Worm (Caenorhabditis elegans) whole organism, L1 larva: ENCODE measurements around the gene W08G11.3.
A peak's percentile ranks its signal among the peaks of the same experiment; 100 is the strongest.

Source experiments
- C04F5.9 ChIP-seq: sonication (generic microtip); optimal IDR thresholded peaks from 2 replicates; lab custom pipeline; 2016; ENCODE audit warnings: missing genetic modification characterization, missing compliant biosample characterization
- C16A3.4 ChIP-seq: fragments of 150-350 bp; optimal IDR thresholded peaks from 2 replicates; lab custom pipeline; 2014; ENCODE audit warnings: missing biosample characterization, missing genetic modification characterization
- F16B12.6 ChIP-seq: fragments of 150-350 bp; optimal IDR thresholded peaks from 2 replicates; lab custom pipeline; 2014; ENCODE audit warnings: missing biosample characterization, missing genetic modification characterization
- Y116A8C.19 ChIP-seq: sonication (generic microtip); optimal IDR thresholded peaks from 2 replicates; lab custom pipeline; 2016; ENCODE audit warnings: missing compliant biosample characterization, missing genetic modification characterization, borderline replicate concordance
- aha-1 ChIP-seq: fragments of 150-350 bp; optimal IDR thresholded peaks from 2 replicates; lab custom pipeline; 2014; ENCODE audit warnings: missing biosample characterization, missing genetic modification characterization
- alr-1 ChIP-seq: fragments of 200-800 bp; sonication (Bioruptor generic); optimal IDR thresholded peaks from 2 replicates; lab custom pipeline; 2018; ENCODE audit warnings: borderline replicate concordance, mild to moderate bottlenecking, missing genetic modification characterization, missing compliant biosample characterization
- ama-1 ChIP-seq: fragments of 150-350 bp; optimal IDR thresholded peaks from 2 replicates; lab custom pipeline; 2014
- blmp-1 ChIP-seq: fragments of 150-350 bp; optimal IDR thresholded peaks from 2 replicates; lab custom pipeline; 2014; ENCODE audit warnings: missing biosample characterization, missing genetic modification characterization
- ceh-63 ChIP-seq: fragments of 200-800 bp; sonication (Bioruptor generic); optimal IDR thresholded peaks from 2 replicates; lab custom pipeline; 2018; ENCODE audit warnings: mild to moderate bottlenecking, missing genetic modification characterization, missing compliant biosample characterization
- ceh-82 ChIP-seq, 3 experiments: fragments of 150-350 bp in 1 of 3; sonication (generic microtip) in 2 of 3; optimal IDR thresholded peaks; 2 replicates each; lab custom pipeline; 2014 to 2017; ENCODE audit warnings: missing biosample characterization in 3 of 3, missing genetic modification characterization in 3 of 3
- ceh-88 ChIP-seq: fragments of 200-800 bp; sonication (Bioruptor generic); IDR thresholded peaks from 2 replicates; pipeline ENCODE4 v1.3.6; 2022; ENCODE audit warnings: missing genetic modification characterization, missing compliant biosample characterization
- ceh-90 ChIP-seq: sonication (generic microtip); optimal IDR thresholded peaks from 2 replicates; lab custom pipeline; 2016; ENCODE audit warnings: missing genetic modification characterization, missing compliant biosample characterization
- ces-1 ChIP-seq: fragments of 150-350 bp; optimal IDR thresholded peaks from 2 replicates; lab custom pipeline; 2014; ENCODE audit warnings: missing biosample characterization, missing genetic modification reagents, missing genetic modification characterization
- dpl-1 ChIP-seq, 3 experiments: fragments of 150-350 bp in 2 of 3; sonication (generic microtip) in 1 of 3; optimal IDR thresholded peaks; 2 replicates each; lab custom pipeline; 2014 to 2017; ENCODE audit warnings: missing biosample characterization in 3 of 3, missing genetic modification characterization in 3 of 3, missing genetic modification reagents in 3 of 3
- efl-3 ChIP-seq: fragments of 200-800 bp; sonication (Bioruptor generic); optimal IDR thresholded peaks from 2 replicates; lab custom pipeline; 2018; ENCODE audit warnings: mild to moderate bottlenecking, missing genetic modification characterization, missing compliant biosample characterization
- egl-27 ChIP-seq, 2 experiments: fragments of 150-350 bp in 1 of 2; sonication (generic microtip); optimal IDR thresholded peaks; 3 replicates each; lab custom pipeline; 2017 to 2018; ENCODE audit warnings: missing biosample characterization in 2 of 2, missing genetic modification characterization in 2 of 2, missing genetic modification reagents in 2 of 2
- elt-3 ChIP-seq, 6 experiments: fragments of 150-350 bp in 1 of 6; sonication (generic microtip); optimal IDR thresholded peaks; 2 replicates each; lab custom pipeline; 2017 to 2018; ENCODE audit warnings: missing biosample characterization in 6 of 6, missing genetic modification characterization in 6 of 6, inconsistent platforms in 1 of 6
- fkh-8 ChIP-seq: sonication (generic microtip); optimal IDR thresholded peaks from 2 replicates; lab custom pipeline; 2016; ENCODE audit warnings: mild to moderate bottlenecking, missing genetic modification characterization, missing compliant biosample characterization
- fos-1 ChIP-seq: fragments of 150-350 bp; optimal IDR thresholded peaks from 2 replicates; lab custom pipeline; 2014; ENCODE audit warnings: missing biosample characterization, missing genetic modification characterization
- grh-1 ChIP-seq: fragments of 200-800 bp; sonication (Bioruptor generic); IDR thresholded peaks from 2 replicates; pipeline ENCODE4 v1.3.6; 2022; ENCODE audit warnings: missing genetic modification reagents, missing genetic modification characterization, missing compliant biosample characterization
- hlh-17 ChIP-seq: fragments of 200-800 bp; sonication (Bioruptor generic); optimal IDR thresholded peaks from 2 replicates; lab custom pipeline; 2018; ENCODE audit warnings: missing genetic modification characterization, mild to moderate bottlenecking, missing compliant biosample characterization, moderate library complexity, borderline replicate concordance
- hlh-4 ChIP-seq: sonication (generic microtip); optimal IDR thresholded peaks from 2 replicates; lab custom pipeline; 2016; ENCODE audit warnings: mild to moderate bottlenecking, missing genetic modification characterization, missing compliant biosample characterization
- hpl-2 ChIP-seq: fragments of 150-350 bp; optimal IDR thresholded peaks from 2 replicates; lab custom pipeline; 2014; ENCODE audit warnings: missing biosample characterization, missing genetic modification reagents, missing genetic modification characterization
- irx-1 ChIP-seq: sonication (generic microtip); optimal IDR thresholded peaks from 2 replicates; lab custom pipeline; 2016; ENCODE audit warnings: missing genetic modification characterization, missing compliant biosample characterization
- isw-1 ChIP-seq: fragments of 200-800 bp; sonication (Bioruptor generic); IDR thresholded peaks from 2 replicates; pipeline ENCODE4 v1.3.6; 2022; ENCODE audit warnings: missing genetic modification characterization, missing compliant biosample characterization
- jun-1 ChIP-seq: fragments of 150-350 bp; optimal IDR thresholded peaks from 2 replicates; lab custom pipeline; 2014; ENCODE audit warnings: missing biosample characterization, missing genetic modification reagents, missing genetic modification characterization
- lin-15B ChIP-seq: fragments of 150-350 bp; sonication (generic microtip); optimal IDR thresholded peaks from 3 replicates; lab custom pipeline; 2014; ENCODE audit warnings: missing biosample characterization, missing genetic modification characterization
- lin-35 ChIP-seq, 2 experiments: fragments of 150-350 bp; optimal IDR thresholded peaks; 2 replicates each; lab custom pipeline; 2014; ENCODE audit warnings: missing biosample characterization in 2 of 2, missing genetic modification characterization in 2 of 2, missing genetic modification reagents in 2 of 2
- mab-9 ChIP-seq: fragments of 200-800 bp; sonication (Bioruptor generic); IDR thresholded peaks from 2 replicates; pipeline ENCODE4 v1.3.6; 2022; ENCODE audit warnings: missing genetic modification reagents, missing genetic modification characterization, missing compliant biosample characterization
- mdl-1 ChIP-seq, 2 experiments: fragments of 150-350 bp; optimal IDR thresholded peaks; 2 replicates each; lab custom pipeline; 2014 to 2017; ENCODE audit warnings: missing biosample characterization in 2 of 2, missing genetic modification characterization in 2 of 2, inconsistent platforms in 1 of 2
- mef-2 ChIP-seq: fragments of 150-350 bp; optimal IDR thresholded peaks from 2 replicates; lab custom pipeline; 2014; ENCODE audit warnings: missing biosample characterization, missing genetic modification characterization
- mep-1 ChIP-seq: fragments of 150-350 bp; optimal IDR thresholded peaks from 2 replicates; lab custom pipeline; 2014; ENCODE audit warnings: missing biosample characterization, missing genetic modification characterization
- nhr-11 ChIP-seq: fragments of 150-350 bp; optimal IDR thresholded peaks from 2 replicates; lab custom pipeline; 2014; ENCODE audit warnings: missing biosample characterization, missing genetic modification characterization
- nhr-12 ChIP-seq: sonication (generic microtip); optimal IDR thresholded peaks from 2 replicates; lab custom pipeline; 2017; ENCODE audit warnings: missing biosample characterization, missing genetic modification characterization
- nhr-20 ChIP-seq: sonication (generic microtip); optimal IDR thresholded peaks from 2 replicates; lab custom pipeline; 2016; ENCODE audit warnings: mild to moderate bottlenecking, missing genetic modification characterization, missing compliant biosample characterization
- nhr-237 ChIP-seq: fragments of 150-350 bp; optimal IDR thresholded peaks from 2 replicates; lab custom pipeline; 2014; ENCODE audit warnings: missing biosample characterization, missing genetic modification characterization
- nhr-76 ChIP-seq: sonication (generic microtip); optimal IDR thresholded peaks from 2 replicates; lab custom pipeline; 2017; ENCODE audit warnings: missing biosample characterization, missing genetic modification characterization
- nhr-77 ChIP-seq: fragments of 150-350 bp; optimal IDR thresholded peaks from 2 replicates; lab custom pipeline; 2014; ENCODE audit warnings: missing biosample characterization, missing genetic modification characterization
- nhr-84 ChIP-seq: sonication (generic microtip); optimal IDR thresholded peaks from 2 replicates; lab custom pipeline; 2017; ENCODE audit warnings: missing biosample characterization, missing genetic modification characterization
- nhr-85 ChIP-seq: sonication (generic microtip); peaks from one replicate; lab custom pipeline; 2016; ENCODE audit warnings: missing genetic modification characterization, inconsistent platforms, missing compliant biosample characterization
- pag-3 ChIP-seq: sonication (generic microtip); optimal IDR thresholded peaks from 2 replicates; lab custom pipeline; 2017; ENCODE audit warnings: missing genetic modification characterization, mild to moderate bottlenecking, missing compliant biosample characterization, antibody characterized with exemption, borderline replicate concordance; ENCODE audit not compliant: insufficient read depth
- pax-3 ChIP-seq: fragments of 200-800 bp; sonication (Bioruptor generic); optimal IDR thresholded peaks from 2 replicates; lab custom pipeline; 2018; ENCODE audit warnings: mild to moderate bottlenecking, missing genetic modification characterization, moderate library complexity, missing compliant biosample characterization
- rnt-1 ChIP-seq: sonication (generic microtip); optimal IDR thresholded peaks from 2 replicates; lab custom pipeline; 2016; ENCODE audit warnings: mild to moderate bottlenecking, missing genetic modification characterization, moderate library complexity, missing compliant biosample characterization
- sox-4 ChIP-seq: sonication (generic microtip); optimal IDR thresholded peaks from 2 replicates; lab custom pipeline; 2016; ENCODE audit warnings: missing genetic modification characterization, missing compliant biosample characterization
- sptf-1 ChIP-seq: fragments of 150-350 bp; optimal IDR thresholded peaks from 2 replicates; lab custom pipeline; 2014; ENCODE audit warnings: missing biosample characterization, missing genetic modification characterization
- sup-37 ChIP-seq: fragments of 200-800 bp; sonication (Bioruptor generic); optimal IDR thresholded peaks from 2 replicates; lab custom pipeline; 2018; ENCODE audit warnings: mild to moderate bottlenecking, missing genetic modification characterization, missing compliant biosample characterization
- unc-30 ChIP-seq: sonication (generic microtip); optimal IDR thresholded peaks from 2 replicates; lab custom pipeline; 2017; ENCODE audit warnings: missing biosample characterization, missing genetic modification characterization
- unc-86 ChIP-seq: sonication (generic microtip); optimal IDR thresholded peaks from 2 replicates; lab custom pipeline; 2016; ENCODE audit warnings: missing genetic modification characterization, missing compliant biosample characterization
- vab-15 ChIP-seq: sonication (generic microtip); optimal IDR thresholded peaks from 2 replicates; lab custom pipeline; 2017; ENCODE audit warnings: missing genotype, mild to moderate bottlenecking, missing genetic modification characterization, missing compliant biosample characterization
- xbp-1 ChIP-seq: sonication (generic microtip); optimal IDR thresholded peaks from 2 replicates; lab custom pipeline; 2016; ENCODE audit warnings: missing genetic modification characterization, missing compliant biosample characterization
- zag-1 ChIP-seq: fragments of 150-350 bp; optimal IDR thresholded peaks from 2 replicates; lab custom pipeline; 2014; ENCODE audit warnings: missing biosample characterization, missing genetic modification characterization
- zip-4 ChIP-seq: fragments of 200-800 bp; sonication (Bioruptor generic); optimal IDR thresholded peaks from 2 replicates; lab custom pipeline; 2018; ENCODE audit warnings: mild to moderate bottlenecking, missing genetic modification characterization, moderate library complexity, missing compliant biosample characterization
- ztf-11 ChIP-seq, 2 experiments: sonication (generic microtip); optimal IDR thresholded peaks; 2 replicates each; lab custom pipeline; 2016 to 2017; ENCODE audit warnings: missing genetic modification characterization in 2 of 2, missing biosample characterization in 1 of 2, missing compliant biosample characterization in 1 of 2

W08G11.3 gene

ce11 chrV:16355941-16356340 lies 11.5 kb upstream of the W08G11.3 start (continued):
- no peak for TF ChIP-seq aha-1 (tag; lab: Kevin White, UChicago)
- TF ChIP-seq nhr-76 (tag; lab: Kevin White, UChicago), result no peak
- TF ChIP-seq sptf-1, result no peak
- no peak for TF ChIP-seq nhr-12 (tag; lab: Kevin White, UChicago)
- peak; percentile 72 to 85 for TF ChIP-seq lin-35 (GFP tag; optimal IDR thresholded peaks at IDR 0.05; lab: Kevin White, UChicago)
- peak; percentile 81 for TF ChIP-seq nhr-77 (tag; lab: Kevin White, UChicago)
- TF ChIP-seq unc-30 (tag; lab: Kevin White, UChicago), result no peak
- peak; percentile 76 for TF ChIP-seq pax-3 (tag; lab: Kevin White, UChicago)
- peak; percentile 77 for TF ChIP-seq mep-1
- TF ChIP-seq hlh-17, result no peak
- TF ChIP-seq nhr-237 (tag; lab: Kevin White, UChicago), result peak; percentile 60
- TF ChIP-seq mdl-1 (tag; optimal IDR thresholded peaks at IDR 0.05; lab: Kevin White, UChicago), result peak; percentile 67 to 92
- peak; percentile 73 for TF ChIP-seq C16A3.4
- no peak for TF ChIP-seq ceh-63 (GFP tag; lab: Kevin White, UChicago)
- TF ChIP-seq nhr-11 (tag; lab: Kevin White, UChicago), result peak; percentile 5
- no peak for TF ChIP-seq alr-1 (tag; lab: Kevin White, UChicago)
- no peak for TF ChIP-seq hlh-4 (tag; lab: Kevin White, UChicago)
- TF ChIP-seq nhr-20, result peak; percentile 95
- TF ChIP-seq ama-1 (lab: Kevin White, UChicago), result no peak
- peak; percentile 47 for TF ChIP-seq sox-4
- TF ChIP-seq jun-1, result peak; percentile 83
- peak; percentile 82 to 91 (median 85) for TF ChIP-seq ceh-82 (tag; optimal IDR thresholded peaks at IDR 0.05; lab: Kevin White, UChicago)
- TF ChIP-seq nhr-85, result peak; percentile 95
- peak; percentile 89 for TF ChIP-seq unc-86 (tag; lab: Kevin White, UChicago)
- TF ChIP-seq pag-3, result no peak
- peak; percentile 53 to 62 (median 56) for TF ChIP-seq dpl-1 (GFP tag; optimal IDR thresholded peaks at IDR 0.05; lab: Kevin White, UChicago)
- no peak for TF ChIP-seq ceh-90 (tag; lab: Kevin White, UChicago)
- TF ChIP-seq rnt-1 (tag; lab: Kevin White, UChicago), result peak; percentile 86
- TF ChIP-seq fkh-8 (tag; lab: Kevin White, UChicago), result peak; percentile 94
- TF ChIP-seq fos-1 (tag; lab: Kevin White, UChicago), result peak; percentile 79
- peak; percentile 38; the same call in 1 of the 2 replicates for TF ChIP-seq mab-9
- TF ChIP-seq F16B12.6 (tag; lab: Kevin White, UChicago), result peak; percentile 33
- no peak for TF ChIP-seq mef-2 (tag; lab: Kevin White, UChicago)
- no peak for TF ChIP-seq vab-15 (tag; lab: Kevin White, UChicago)
- TF ChIP-seq C04F5.9, result no peak
- TF ChIP-seq zag-1 (tag; lab: Kevin White, UChicago), result no peak
- TF ChIP-seq lin-15B (tag; lab: Kevin White, UChicago), result peak; percentile 12
- TF ChIP-seq hpl-2 (GFP tag; lab: Kevin White, UChicago), result no peak
- TF ChIP-seq efl-3 (GFP tag; lab: Kevin White, UChicago), result no peak
- peak; percentile 50 for TF ChIP-seq zip-4 (GFP tag; lab: Kevin White, UChicago)
- TF ChIP-seq sup-37 (GFP tag; lab: Kevin White, UChicago), result peak; percentile 61
- no peak for TF ChIP-seq ces-1 (GFP tag; lab: Kevin White, UChicago)
- TF ChIP-seq irx-1, result peak; percentile 81
- TF ChIP-seq grh-1 (GFP tag; lab: Robert Waterston, UW), result no peak
- TF ChIP-seq xbp-1 (tag; lab: Kevin White, UChicago), result peak; percentile 83
- peak; percentile 76 for TF ChIP-seq isw-1 (GFP tag; lab: Robert Waterston, UW)
- peak in 1 of 2 experiments; percentile 67 for TF ChIP-seq ztf-11 (tag; optimal IDR thresholded peaks at IDR 0.05; lab: Kevin White, UChicago)
- TF ChIP-seq egl-27 (tag; optimal IDR thresholded peaks at IDR 0.05; lab: Kevin White, UChicago), result peak; percentile 42 to 83
- no peak for TF ChIP-seq nhr-84
- TF ChIP-seq elt-3 (tag; optimal IDR thresholded peaks at IDR 0.05; lab: Kevin White, UChicago), result peak in 3 of 6 experiments; percentile 75 to 83 (median 81)
- TF ChIP-seq Y116A8C.19 (tag; lab: Kevin White, UChicago), result no peak
- TF ChIP-seq ceh-88 (GFP tag; lab: Robert Waterston, UW), result peak; percentile 68
- TF ChIP-seq blmp-1, result peak; percentile 84
